Worm (Caenorhabditis elegans): Measurements from ENCODE around the gene cyp-35A1.

ce11 chrV:7364951-7365350 is 3.4 kb upstream of the cyp-35A1 start, which contains the start of gene exc-13:
- TF ChIP-seq nhr-12 (tag; optimal IDR thresholded peaks at IDR 0.05) (no peak), drap-1 (GFP tag; optimal IDR thresholded peaks at IDR 0.05) (no peak), nhr-76 (tag; optimal IDR thresholded peaks at IDR 0.05) (no peak), unc-39 (tag; optimal IDR thresholded peaks at IDR 0.05) (no peak), pha-4 (tag; optimal IDR thresholded peaks at IDR 0.05) (no peak), lin-13 (tag; optimal IDR thresholded peaks at IDR 0.05) (no peak), elt-1 (tag; optimal IDR thresholded peaks at IDR 0.05; ENCODE audit: borderline replicate concordance, insufficient read depth) (no peak), snpc-4 (tag; optimal IDR thresholded peaks at IDR 0.05) (no peak), M03D4.4 (tag; optimal IDR thresholded peaks at IDR 0.05) (no peak), hlh-1 (tag; optimal IDR thresholded peaks at IDR 0.05) (no peak), zip-8 (tag; optimal IDR thresholded peaks at IDR 0.05) (no peak), lsy-2 (tag; optimal IDR thresholded peaks at IDR 0.05) (no peak), ces-1 (GFP tag; optimal IDR thresholded peaks at IDR 0.05) (no peak)

Data from whole organism, mixed stage, embryonic.